Fruit fly (Drosophila melanogaster) whole organism, embryonic: Measurements from ENCODE around the gene CG43760.

ENCODE experiments used
- Bteb2 ChIP-seq: fragments of 200-800 bp; sonication (Bioruptor generic); optimal IDR thresholded peaks from 2 replicates; lab custom pipeline; 2016; ENCODE audit warnings: missing biosample characterization, missing genetic modification characterization
- CG10321 ChIP-seq: fragments of 200-800 bp; sonication (Bioruptor generic); IDR thresholded peaks from 2 replicates; pipeline ENCODE4 v1.3.6; 2022; ENCODE audit warnings: missing biosample characterization, missing genetic modification characterization
- CG11560 ChIP-seq: fragments of 200-800 bp; sonication (Bioruptor generic); IDR thresholded peaks from 3 replicates; pipeline ENCODE4 v1.3.6; 2022; ENCODE audit warnings: missing biosample characterization, missing genetic modification characterization
- CG12155 ChIP-seq: fragments of 200-800 bp; sonication (Bioruptor generic); optimal IDR thresholded peaks from 3 replicates; lab custom pipeline; 2016; ENCODE audit warnings: missing biosample characterization, missing genetic modification characterization
- CG13123 ChIP-seq: fragments of 200-800 bp; sonication (Bioruptor generic); optimal IDR thresholded peaks from 2 replicates; lab custom pipeline; 2016; ENCODE audit warnings: missing biosample characterization, missing genetic modification characterization
- CG15479 ChIP-seq: fragments of 200-800 bp; sonication (Bioruptor generic); optimal IDR thresholded peaks from 3 replicates; lab custom pipeline; 2019; ENCODE audit warnings: missing biosample characterization, mild to moderate bottlenecking, missing genetic modification characterization, moderate library complexity
- CG16815 ChIP-seq: fragments of 200-800 bp; sonication (Bioruptor generic); optimal IDR thresholded peaks from 3 replicates; lab custom pipeline; 2017; ENCODE audit warnings: missing biosample characterization, mild to moderate bottlenecking, missing genetic modification characterization
- CG17829 ChIP-seq: fragments of 200-800 bp; optimal IDR thresholded peaks from 2 replicates; lab custom pipeline; 2019; ENCODE audit warnings: missing biosample characterization, mild to moderate bottlenecking, missing genetic modification characterization, moderate library complexity
- CG1832 ChIP-seq: fragments of 200-800 bp; sonication (Bioruptor generic); optimal IDR thresholded peaks from 2 replicates; lab custom pipeline; 2017; ENCODE audit warnings: missing biosample characterization, mild to moderate bottlenecking, missing genetic modification characterization, inconsistent platforms
- CG18476 ChIP-seq: fragments of 200-800 bp; sonication (Bioruptor generic); optimal IDR thresholded peaks from 2 replicates; lab custom pipeline; 2016; ENCODE audit warnings: missing biosample characterization, mild to moderate bottlenecking, missing genetic modification characterization
- CG3281 ChIP-seq: fragments of 200-800 bp; sonication (Bioruptor generic); optimal IDR thresholded peaks from 3 replicates; lab custom pipeline; 2017; ENCODE audit warnings: missing biosample characterization, mild to moderate bottlenecking, missing genetic modification characterization
- CG4360 ChIP-seq: fragments of 200-800 bp; sonication (Bioruptor generic); IDR thresholded peaks from 2 replicates; pipeline ENCODE4 v1.3.6; 2022; ENCODE audit warnings: missing biosample characterization, missing genetic modification characterization
- CG7271 ChIP-seq: fragments of 200-800 bp; sonication (Bioruptor generic); optimal IDR thresholded peaks from 2 replicates; lab custom pipeline; 2018; ENCODE audit warnings: missing biosample characterization, mild to moderate bottlenecking, missing genetic modification characterization, moderate library complexity
- CG8478 ChIP-seq: fragments of >200 bp; optimal IDR thresholded peaks from 2 replicates; lab custom pipeline; 2018
- CG8924 ChIP-seq: fragments of 200-800 bp; optimal IDR thresholded peaks from 3 replicates; lab custom pipeline; 2019; ENCODE audit warnings: missing biosample characterization, mild to moderate bottlenecking, missing genetic modification characterization, moderate library complexity
- D ChIP-seq, 2 experiments: fragments of 200-800 bp in 1 of 2; fragments of >200 bp in 1 of 2; sonication (Bioruptor generic) in 1 of 2; optimal IDR thresholded peaks; 2 replicates in 1 of 2; 3 replicates in 1 of 2; lab custom pipeline; 2017; ENCODE audit warnings: mild to moderate bottlenecking in 1 of 2, missing biosample characterization in 1 of 2, missing genetic modification characterization in 1 of 2, missing genetic modification reagents in 1 of 2
- Deaf1 ChIP-seq: fragments of 200-800 bp; optimal IDR thresholded peaks from 3 replicates; lab custom pipeline; 2019; ENCODE audit warnings: missing biosample characterization, mild to moderate bottlenecking, missing genetic modification characterization, moderate library complexity
- Dip3 ChIP-seq: fragments of 200-800 bp; sonication (Bioruptor generic); optimal IDR thresholded peaks from 3 replicates; lab custom pipeline; 2016; ENCODE audit warnings: missing biosample characterization, missing genetic modification characterization
- Dref ChIP-seq: fragments of 200-800 bp; sonication (Bioruptor generic); IDR thresholded peaks from 2 replicates; pipeline ENCODE4 v1.3.6; 2022; ENCODE audit warnings: missing biosample characterization, missing genetic modification characterization
- Gsc ChIP-seq: fragments of 200-800 bp; sonication (Bioruptor generic); IDR thresholded peaks from 2 replicates; pipeline ENCODE4 v1.3.6; 2022; ENCODE audit warnings: missing biosample characterization, missing genetic modification characterization
- Hmr ChIP-seq: fragments of 200-800 bp; sonication (Bioruptor generic); optimal IDR thresholded peaks from 3 replicates; lab custom pipeline; 2017; ENCODE audit warnings: mild to moderate bottlenecking, missing biosample characterization, missing genetic modification reagents, missing genetic modification characterization
- Kr ChIP-seq: fragments of 200-800 bp; sonication (Bioruptor generic); optimal IDR thresholded peaks from 2 replicates; lab custom pipeline; 2017; ENCODE audit warnings: missing biosample characterization, mild to moderate bottlenecking, missing genetic modification characterization
- MESR4 ChIP-seq: fragments of 200-800 bp; sonication (Bioruptor generic); optimal IDR thresholded peaks from 2 replicates; lab custom pipeline; 2018; ENCODE audit warnings: missing biosample characterization, mild to moderate bottlenecking, missing genetic modification characterization, moderate library complexity
- Opbp ChIP-seq: fragments of 200-800 bp; sonication (Bioruptor generic); IDR thresholded peaks from 3 replicates; pipeline ENCODE4 v1.3.6; 2022; ENCODE audit warnings: missing biosample characterization, missing genetic modification characterization; ENCODE audit not compliant: partially characterized antibody
- Scr ChIP-seq: fragments of 200-800 bp; sonication (Bioruptor generic); IDR thresholded peaks from 2 replicates; pipeline ENCODE4 v1.3.6; 2022; ENCODE audit warnings: missing biosample characterization, missing genetic modification characterization; ENCODE audit not compliant: partially characterized antibody
- Sin3A ChIP-seq: fragments of >200 bp; optimal IDR thresholded peaks from 2 replicates; lab custom pipeline; 2018
- Xbp1 ChIP-seq: fragments of 200-800 bp; sonication (Bioruptor generic); optimal IDR thresholded peaks from 3 replicates; lab custom pipeline; 2016; ENCODE audit warnings: missing biosample characterization, mild to moderate bottlenecking, missing genetic modification characterization
- ac ChIP-seq: fragments of 200-800 bp; sonication (Bioruptor generic); optimal IDR thresholded peaks from 3 replicates; lab custom pipeline; 2017; ENCODE audit warnings: missing biosample characterization, mild to moderate bottlenecking, missing genetic modification characterization
- disco-r ChIP-seq: fragments of 200-800 bp; sonication (Bioruptor generic); optimal IDR thresholded peaks from 2 replicates; lab custom pipeline; 2016; ENCODE audit warnings: missing biosample characterization, missing genetic modification characterization
- ewg ChIP-seq: fragments of 200-800 bp; sonication (Bioruptor generic); optimal IDR thresholded peaks from 3 replicates; lab custom pipeline; 2017; ENCODE audit warnings: mild to moderate bottlenecking, missing biosample characterization, missing genetic modification reagents, missing genetic modification characterization
- exex ChIP-seq: fragments of 200-800 bp; sonication (Bioruptor generic); optimal IDR thresholded peaks from 4 replicates; lab custom pipeline; 2018; ENCODE audit warnings: missing biosample characterization, mild to moderate bottlenecking, missing genetic modification characterization, moderate library complexity
- eyg ChIP-seq: fragments of 200-800 bp; sonication (Bioruptor generic); optimal IDR thresholded peaks from 3 replicates; lab custom pipeline; 2016; ENCODE audit warnings: missing biosample characterization, missing genetic modification characterization
- fd102C ChIP-seq: fragments of 200-800 bp; sonication (Bioruptor generic); optimal IDR thresholded peaks from 2 replicates; lab custom pipeline; 2018; ENCODE audit warnings: missing biosample characterization, mild to moderate bottlenecking, missing genetic modification characterization, moderate library complexity
- insv ChIP-seq, 2 experiments: fragments of 200-800 bp; sonication (Bioruptor generic); optimal IDR thresholded peaks; 3 replicates each; lab custom pipeline; 2016 to 2018; ENCODE audit warnings: missing biosample characterization in 2 of 2, missing genetic modification characterization in 2 of 2
- klu ChIP-seq: fragments of 200-800 bp; sonication (Bioruptor generic); IDR thresholded peaks from 2 replicates; pipeline ENCODE4 v1.3.6; 2022; ENCODE audit warnings: missing biosample characterization, missing genetic modification characterization
- kni ChIP-seq: fragments of 200-800 bp; sonication (Bioruptor generic); optimal IDR thresholded peaks from 3 replicates; lab custom pipeline; 2017; ENCODE audit warnings: mild to moderate bottlenecking, missing biosample characterization, missing genetic modification reagents, missing genetic modification characterization
- pfk ChIP-seq: fragments of 200-800 bp; sonication (Bioruptor generic); optimal IDR thresholded peaks from 2 replicates; lab custom pipeline; 2018; ENCODE audit warnings: missing biosample characterization, mild to moderate bottlenecking, missing genetic modification characterization, moderate library complexity
- pnt ChIP-seq: fragments of 200-800 bp; sonication (Bioruptor generic); optimal IDR thresholded peaks from 3 replicates; lab custom pipeline; 2016; ENCODE audit warnings: missing biosample characterization, missing genetic modification characterization
- pros ChIP-seq: fragments of 200-800 bp; sonication (Bioruptor generic); optimal IDR thresholded peaks from 3 replicates; lab custom pipeline; 2019; ENCODE audit warnings: missing biosample characterization, mild to moderate bottlenecking, missing genetic modification characterization, moderate library complexity
- ro ChIP-seq: fragments of 200-800 bp; sonication (Bioruptor generic); IDR thresholded peaks from 2 replicates; pipeline ENCODE4 v1.3.6; 2022; ENCODE audit warnings: missing biosample characterization, missing genetic modification characterization
- shn ChIP-seq: fragments of 200-800 bp; sonication (Bioruptor generic); optimal IDR thresholded peaks from 3 replicates; lab custom pipeline; 2016; ENCODE audit warnings: missing biosample characterization, missing genetic modification characterization
- tll ChIP-seq, 2 experiments: fragments of 200-800 bp in 1 of 2; fragments of >200 bp in 1 of 2; sonication (Bioruptor generic) in 1 of 2; optimal IDR thresholded peaks; 2 replicates each; lab custom pipeline; 2017 to 2019; ENCODE audit warnings: missing biosample characterization in 2 of 2, missing genetic modification characterization in 2 of 2, mild to moderate bottlenecking in 1 of 2, moderate library complexity in 1 of 2
- twi ChIP-seq: fragments of 200-800 bp; optimal IDR thresholded peaks from 2 replicates; lab custom pipeline; 2019; ENCODE audit warnings: missing biosample characterization, mild to moderate bottlenecking, missing genetic modification characterization, moderate library complexity

The CG43760 gene

dm6 chr2L:15735918-15736317 is 40.7 kb downstream of the CG43760 start (continued):
- TF ChIP-seq tll (GFP tag; optimal IDR thresholded peaks at IDR 0.05; lab: Kevin White, UChicago) (peak in 1 of 2 experiments; percentile 10), ewg (GFP tag; lab: Kevin White, UChicago) (peak; percentile 52), Opbp (GFP tag; lab: Robert Waterston, UW) (no peak), twi (peak; percentile 88), CG18476 (GFP tag; lab: Kevin White, UChicago) (no peak), eyg (no peak), exex (no peak), shn (no peak), CG13123 (GFP tag; lab: Kevin White, UChicago) (no peak), pnt (no peak), Dip3 (GFP tag; lab: Kevin White, UChicago) (no peak), Scr (no peak), Bteb2 (GFP tag; lab: Kevin White, UChicago) (no peak), CG8478 (no peak), Hmr (GFP tag; lab: Kevin White, UChicago) (no peak), Sin3A (lab: Kevin White, UChicago) (no peak), Xbp1 (GFP tag; lab: Kevin White, UChicago) (no peak), Dref (0 out of 2 replicates have a peak, but pooled peaks have one; percentile 22), Gsc (no peak), disco-r (no peak)

dm6 chr2L:15731687-15732086 is 45.0 kb downstream of the CG43760 start:
- peak; percentile 30 for TF ChIP-seq kni
- TF ChIP-seq CG17829, result peak; percentile 1
- TF ChIP-seq Kr (GFP tag; lab: Kevin White, UChicago), result peak; percentile 43
- peak; percentile 99 for TF ChIP-seq CG4360 (GFP tag; lab: Robert Waterston, UW)
- TF ChIP-seq CG1832 (GFP tag; lab: Kevin White, UChicago), result peak; percentile 41
- no peak for TF ChIP-seq ac
- TF ChIP-seq ro (GFP tag; lab: Robert Waterston, UW), result no peak
- TF ChIP-seq pros (GFP tag; lab: Kevin White, UChicago), result peak; percentile 99
- no peak for TF ChIP-seq CG12155 (GFP tag; lab: Kevin White, UChicago)
- TF ChIP-seq CG11560, result no peak
- TF ChIP-seq insv (GFP tag; optimal IDR thresholded peaks at IDR 0.05; lab: Kevin White, UChicago), result peak in 1 of 2 experiments; percentile 64
- peak; percentile 53 for TF ChIP-seq fd102C
- TF ChIP-seq Deaf1 (tag; lab: Kevin White, UChicago), result peak; percentile 67
- peak; percentile 41 for TF ChIP-seq CG8924 (tag; lab: Kevin White, UChicago)
- no peak for TF ChIP-seq CG16815 (GFP tag; lab: Kevin White, UChicago)
- TF ChIP-seq pfk (GFP tag; lab: Kevin White, UChicago), result peak; percentile 13
- TF ChIP-seq CG7271 (tag; lab: Kevin White, UChicago), result peak; percentile 10
- TF ChIP-seq D (optimal IDR thresholded peaks at IDR 0.05; lab: Kevin White, UChicago), result peak; percentile 47
- no peak for TF ChIP-seq D (GFP tag; optimal IDR thresholded peaks at IDR 0.05; lab: Kevin White, UChicago)
- no peak for TF ChIP-seq klu
- peak; percentile 62; the same call in 1 of the 2 replicates for TF ChIP-seq CG10321
- TF ChIP-seq CG3281 (GFP tag; lab: Kevin White, UChicago), result no peak
- TF ChIP-seq CG15479, result peak; percentile 98
- no peak for TF ChIP-seq MESR4
